Fruit fly (Drosophila melanogaster) Kc167 (cell line): ENCODE results near the gene Tsp5D.

Experiments used
- Myc ChIP-seq: fragments of >200 bp; optimal IDR thresholded peaks from 2 replicates; lab custom pipeline; 2017; ENCODE audit warnings: missing external identifiers
- Sin3A ChIP-seq: fragments of >200 bp; optimal IDR thresholded peaks from 2 replicates; lab custom pipeline; 2018; ENCODE audit warnings: missing external identifiers
- h ChIP-seq: fragments of >200 bp; optimal IDR thresholded peaks from 3 replicates; lab custom pipeline; 2018; ENCODE audit warnings: missing external identifiers
- insv ChIP-seq: fragments of >200 bp; optimal IDR thresholded peaks from 3 replicates; lab custom pipeline; 2018; ENCODE audit warnings: missing external identifiers
- psq ChIP-seq: fragments of >200 bp; optimal IDR thresholded peaks from 2 replicates; lab custom pipeline; 2017; ENCODE audit warnings: missing external identifiers
- ttk ChIP-seq: sonication (Bioruptor generic); optimal IDR thresholded peaks from 2 replicates; lab custom pipeline; 2017; ENCODE audit warnings: missing external identifiers

Tsp5D gene

DNA sequence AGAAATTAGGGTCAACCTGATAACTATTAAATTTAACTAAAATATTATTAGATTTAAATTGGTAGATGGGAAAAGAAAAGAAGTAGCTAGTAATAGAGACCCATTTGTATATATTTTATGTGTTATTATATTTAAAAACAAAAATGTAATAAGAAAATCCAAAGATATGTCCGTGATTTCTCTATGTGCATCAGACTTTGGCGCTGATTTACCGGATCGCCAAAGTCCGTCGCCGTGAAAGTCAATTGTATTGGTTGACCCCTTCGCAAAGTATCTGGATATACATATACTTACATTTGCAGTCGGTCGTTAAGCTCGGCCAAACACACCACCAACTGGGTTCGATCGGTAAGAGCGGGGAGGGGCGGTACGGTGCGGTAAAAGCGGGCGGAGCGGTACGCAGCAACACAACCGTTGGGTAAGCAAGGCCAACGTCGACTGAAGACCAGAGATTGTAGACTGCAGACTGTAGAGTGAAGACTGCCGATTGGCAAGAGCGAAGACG is 2.4 kb upstream of the Tsp5D start:
- TF ChIP-seq insv (lab: Kevin White, UChicago) (no peak), psq (lab: Kevin White, UChicago) (no peak), ttk (lab: Kevin White, UChicago) (no peak), h (no peak), Myc (no peak)

DNA sequence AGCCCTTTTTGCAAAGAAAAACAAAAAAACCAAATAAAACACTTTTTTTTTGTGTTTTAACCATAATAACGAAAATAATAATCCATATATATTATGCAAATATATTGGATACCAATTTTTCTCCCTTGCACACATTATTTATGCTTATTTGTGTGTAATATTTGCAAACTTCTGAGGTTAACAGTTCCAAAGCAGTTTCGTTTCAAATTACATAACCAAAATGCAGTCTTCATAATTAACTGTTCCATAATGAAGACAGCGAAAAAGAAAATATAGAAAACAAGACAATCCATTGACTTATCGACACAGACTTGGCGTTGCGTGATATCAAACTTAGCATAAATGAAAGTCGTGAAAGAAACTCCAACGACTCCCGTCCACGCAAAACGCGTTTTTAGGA is 929 bp upstream of the Tsp5D start:
- TF ChIP-seq h (no peak), Sin3A (no peak), insv (lab: Kevin White, UChicago) (no peak), Myc (no peak), ttk (lab: Kevin White, UChicago) (no peak)

DNA sequence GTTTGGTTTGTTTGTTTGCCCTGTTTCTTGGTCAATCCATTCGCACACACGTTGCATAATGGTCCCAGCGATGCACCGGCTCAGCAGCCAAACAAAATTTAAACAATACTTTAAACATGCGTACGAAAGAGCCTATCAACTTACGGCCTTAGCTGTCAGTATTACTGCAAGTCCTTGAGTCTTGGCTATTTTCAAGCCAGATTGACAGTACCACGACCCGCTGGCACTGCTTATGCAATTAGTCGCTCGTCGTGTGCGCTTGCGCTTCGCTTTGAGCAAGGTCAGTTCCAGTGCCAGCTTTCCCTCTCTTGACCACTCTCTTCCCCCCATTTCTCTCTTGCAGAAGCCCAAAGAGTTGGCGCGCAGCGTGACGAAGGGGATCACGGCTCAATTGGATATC is 5.9 kb downstream of the Tsp5D start:
- TF ChIP-seq psq (lab: Kevin White, UChicago) (no peak), Myc (no peak), ttk (lab: Kevin White, UChicago) (no peak), Sin3A (no peak), insv (lab: Kevin White, UChicago) (no peak), h (no peak)

DNA sequence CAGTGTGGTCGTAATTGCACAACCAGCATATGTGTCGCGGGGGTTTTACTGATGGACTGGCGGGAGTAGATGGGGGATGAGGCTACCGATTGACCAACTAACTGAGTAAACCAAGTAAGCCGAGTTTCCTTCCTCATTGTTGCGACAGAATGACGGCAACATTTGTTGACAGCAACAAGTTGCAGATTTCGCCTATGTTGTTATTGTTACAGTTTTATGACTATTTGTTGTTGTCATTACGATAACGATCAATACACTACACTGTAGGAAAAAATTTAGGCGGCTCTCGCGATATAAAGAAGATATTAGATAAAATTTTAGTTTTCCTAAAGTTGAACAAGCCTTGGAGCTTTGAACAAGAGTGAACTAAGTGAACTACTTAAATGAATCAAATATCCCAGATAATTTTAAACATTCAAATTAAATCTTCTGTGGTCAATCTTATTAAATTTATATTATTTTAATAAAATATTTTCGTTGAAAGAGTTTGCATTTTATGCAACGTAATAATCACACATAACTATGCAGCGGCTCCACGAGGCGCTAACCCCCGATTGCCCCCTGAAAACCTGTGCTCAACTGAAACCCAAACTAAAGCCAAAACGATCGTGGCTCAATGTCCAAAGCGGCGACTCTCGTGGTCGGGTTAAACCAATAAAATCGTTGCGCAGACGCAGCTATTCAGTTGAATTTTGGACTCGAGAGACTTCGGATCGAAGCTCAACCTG is 7.2 kb downstream of the Tsp5D start, which contains the start of gene CG5928:
CG5928 (plus strand) TSS at position 678 of the 728 bp plus-strand sequence.
- TF ChIP-seq Myc (no peak), ttk (lab: Kevin White, UChicago) (no peak), h (no peak), insv (lab: Kevin White, UChicago) (no peak), psq (lab: Kevin White, UChicago) (no peak), Sin3A (no peak)

DNA sequence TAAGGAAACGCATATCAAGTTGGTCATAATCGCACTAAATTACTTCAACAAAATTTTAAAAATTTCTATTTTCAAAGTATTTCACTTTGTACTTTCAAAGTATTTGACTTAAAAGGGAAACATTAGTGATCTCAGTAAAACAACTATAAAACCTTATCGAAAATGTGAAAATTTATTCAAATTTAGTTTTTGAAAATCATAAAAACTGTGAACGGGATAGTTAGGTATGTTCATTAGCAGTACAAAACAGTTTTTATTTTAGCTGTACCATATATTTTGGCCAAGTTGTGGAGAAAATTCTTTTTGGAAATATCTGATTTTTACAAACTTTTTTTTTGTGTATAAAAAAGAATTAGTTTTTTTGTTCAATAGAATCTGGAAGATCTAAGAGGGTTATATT is 8.3 kb downstream of the Tsp5D start, which contains the start of gene CG43115:
CG43115 (minus strand) TSS at position 101 of the 400 bp plus-strand sequence.
- TF ChIP-seq h (no peak), insv (lab: Kevin White, UChicago) (no peak), Myc (no peak), ttk (lab: Kevin White, UChicago) (no peak)

DNA sequence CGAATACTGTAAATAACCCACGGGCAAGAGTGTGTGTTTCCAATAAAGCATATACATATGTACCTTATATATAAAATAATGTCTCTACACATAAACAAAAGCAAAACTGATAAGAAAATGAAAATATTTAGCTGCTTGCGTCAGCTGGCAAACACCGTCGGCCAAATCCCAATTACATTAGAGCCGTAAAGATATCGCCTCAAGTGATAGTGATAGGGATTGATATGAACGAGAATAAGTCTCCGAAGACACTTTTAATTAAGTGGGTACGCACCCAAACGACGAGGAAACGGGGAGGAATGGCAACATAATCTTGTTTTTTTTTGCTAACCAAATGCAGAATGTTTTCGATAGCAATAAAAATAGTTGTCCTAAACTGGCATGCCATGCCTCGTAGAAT is 10.1 kb downstream of the Tsp5D start:
- TF ChIP-seq h (no peak), ttk (lab: Kevin White, UChicago) (no peak), insv (lab: Kevin White, UChicago) (no peak), psq (lab: Kevin White, UChicago) (no peak), Sin3A (no peak), Myc (no peak)

DNA sequence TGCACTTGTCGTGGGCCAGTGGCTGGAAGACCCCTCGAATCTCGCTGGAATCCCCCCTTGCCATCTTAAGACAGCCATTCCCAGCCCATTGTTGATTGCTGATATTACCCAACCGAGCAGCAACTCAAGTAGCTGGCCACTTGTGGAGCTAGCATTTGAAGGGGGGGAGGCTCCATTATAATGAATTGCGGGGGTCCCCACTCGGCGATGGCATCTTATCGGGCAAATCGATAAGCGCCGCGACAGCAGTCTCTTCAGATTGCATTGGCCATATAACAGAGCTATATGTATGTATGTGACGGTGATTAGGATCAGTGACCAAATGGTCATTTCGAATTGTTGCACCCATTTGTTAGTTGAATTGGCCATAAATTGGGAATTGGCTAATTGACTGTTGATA is 12.5 kb downstream of the Tsp5D start:
- no peak for TF ChIP-seq psq (lab: Kevin White, UChicago)
- no peak for TF ChIP-seq Myc
- TF ChIP-seq Sin3A: no peak
- no peak for TF ChIP-seq h

DNA sequence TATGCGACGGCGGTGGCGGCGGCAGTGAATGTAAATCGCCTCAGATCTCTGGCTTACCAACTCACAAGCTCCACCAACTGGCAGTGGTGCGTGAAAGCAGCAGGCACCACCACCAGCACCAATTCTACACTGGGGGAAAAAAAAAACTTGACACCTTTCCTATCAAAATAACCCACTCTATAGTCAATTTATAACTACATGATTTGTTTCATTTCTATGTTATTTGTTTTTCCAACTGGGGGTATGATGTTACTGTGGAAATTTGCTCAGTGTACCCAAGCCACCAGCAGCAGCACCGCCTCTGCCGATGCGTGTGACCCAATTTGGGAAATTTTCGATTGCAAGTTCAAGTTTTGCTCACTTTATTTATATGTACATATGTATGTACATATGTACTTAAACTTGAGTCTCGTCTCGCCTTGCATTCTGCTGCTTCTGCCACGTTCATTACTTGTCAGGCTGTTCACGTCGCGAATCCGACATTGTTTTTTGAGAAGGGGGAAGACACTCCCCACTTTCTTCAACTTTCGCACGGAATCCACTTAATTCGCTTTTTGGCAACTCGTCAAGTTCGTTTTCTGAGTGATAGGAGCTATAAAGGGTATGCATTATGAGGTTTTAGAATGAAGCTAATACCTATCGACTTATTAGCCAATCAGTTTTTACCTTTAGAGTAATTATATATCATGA is 15.4 kb downstream of the Tsp5D start:
- TF ChIP-seq Myc: no peak
- TF ChIP-seq insv (lab: Kevin White, UChicago): no peak
- no peak for TF ChIP-seq ttk (lab: Kevin White, UChicago)
- TF ChIP-seq psq (lab: Kevin White, UChicago): no peak
- TF ChIP-seq Sin3A: no peak

DNA sequence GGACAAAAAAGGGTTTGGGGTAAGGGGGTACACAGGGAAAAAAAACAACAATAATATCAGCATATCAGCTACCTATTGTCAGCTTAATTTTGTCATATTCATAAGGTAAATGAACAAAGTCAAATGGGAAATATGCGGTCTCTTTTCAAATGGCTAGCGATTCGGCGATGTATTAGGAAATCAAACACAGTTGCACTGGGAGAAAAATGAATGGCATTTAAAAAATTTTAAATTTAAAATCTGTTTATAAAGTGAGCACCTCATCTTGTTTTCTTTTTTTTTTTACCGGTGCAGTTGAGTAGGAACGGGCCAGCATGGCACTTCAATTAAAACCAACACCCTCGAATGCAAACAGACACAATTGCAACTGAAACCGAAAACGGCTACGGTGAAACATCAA is 20.6 kb downstream of the Tsp5D start:
- TF ChIP-seq h (no peak), Myc (no peak), Sin3A (no peak), psq (lab: Kevin White, UChicago) (no peak), ttk (lab: Kevin White, UChicago) (no peak), insv (lab: Kevin White, UChicago) (no peak)

DNA sequence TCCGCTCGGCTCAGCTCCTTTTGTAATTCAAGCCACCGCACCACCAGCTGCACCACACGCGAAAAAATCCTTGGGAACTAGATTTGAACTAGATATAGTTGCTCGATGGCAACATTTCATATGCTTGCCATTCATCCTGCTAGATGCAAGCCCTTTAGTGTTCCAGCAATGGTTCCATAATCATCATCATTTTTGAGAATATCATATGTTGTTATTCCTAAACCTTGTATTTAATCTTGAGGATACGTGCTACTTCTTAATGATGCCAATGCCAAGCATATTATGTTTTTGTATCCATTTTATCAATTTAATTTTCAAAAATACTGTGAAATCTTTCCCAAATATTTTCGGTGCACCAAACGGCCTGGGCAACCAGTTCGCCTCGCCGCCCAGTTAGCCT is 21.8 kb downstream of the Tsp5D start:
- TF ChIP-seq h (no peak), Myc (no peak)

DNA sequence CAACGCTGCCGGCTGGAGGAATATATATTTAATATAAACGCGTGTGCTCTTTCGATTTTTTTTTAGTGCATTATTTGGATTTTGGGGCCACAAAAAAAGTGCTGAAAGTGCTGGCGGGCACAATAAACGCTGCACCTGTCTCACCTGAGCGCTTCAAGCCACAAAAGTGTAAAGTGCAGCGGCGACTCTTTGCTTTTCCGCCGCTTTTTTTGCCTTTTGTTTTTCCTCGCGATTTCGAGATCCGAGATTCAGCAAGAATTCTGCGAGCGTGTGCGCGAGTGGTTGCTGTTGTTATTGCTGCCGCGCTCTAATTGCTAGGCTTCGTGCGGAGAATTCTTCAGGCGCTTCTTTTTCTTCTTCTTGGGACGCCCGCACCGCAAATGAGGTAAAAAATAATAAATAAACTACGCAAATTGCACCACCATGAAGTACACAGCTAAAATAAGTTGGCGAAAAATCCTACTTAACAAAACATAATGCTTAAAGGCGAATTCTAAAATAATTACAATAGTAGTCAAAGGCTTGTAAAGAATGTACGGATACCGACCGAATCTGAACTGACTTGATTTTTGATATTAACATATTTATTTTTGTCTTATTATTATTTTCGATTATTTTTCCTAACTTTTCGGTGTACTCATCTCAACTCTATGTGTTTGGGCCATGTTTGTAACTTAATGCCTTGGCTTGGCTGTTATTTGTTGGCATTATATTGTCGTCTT is 23.6 kb downstream of the Tsp5D start:
- no peak for TF ChIP-seq Sin3A
- TF ChIP-seq ttk (lab: Kevin White, UChicago): no peak
- TF ChIP-seq h: no peak
- TF ChIP-seq Myc: no peak
- TF ChIP-seq psq (lab: Kevin White, UChicago): no peak
- no peak for TF ChIP-seq insv (lab: Kevin White, UChicago)

DNA sequence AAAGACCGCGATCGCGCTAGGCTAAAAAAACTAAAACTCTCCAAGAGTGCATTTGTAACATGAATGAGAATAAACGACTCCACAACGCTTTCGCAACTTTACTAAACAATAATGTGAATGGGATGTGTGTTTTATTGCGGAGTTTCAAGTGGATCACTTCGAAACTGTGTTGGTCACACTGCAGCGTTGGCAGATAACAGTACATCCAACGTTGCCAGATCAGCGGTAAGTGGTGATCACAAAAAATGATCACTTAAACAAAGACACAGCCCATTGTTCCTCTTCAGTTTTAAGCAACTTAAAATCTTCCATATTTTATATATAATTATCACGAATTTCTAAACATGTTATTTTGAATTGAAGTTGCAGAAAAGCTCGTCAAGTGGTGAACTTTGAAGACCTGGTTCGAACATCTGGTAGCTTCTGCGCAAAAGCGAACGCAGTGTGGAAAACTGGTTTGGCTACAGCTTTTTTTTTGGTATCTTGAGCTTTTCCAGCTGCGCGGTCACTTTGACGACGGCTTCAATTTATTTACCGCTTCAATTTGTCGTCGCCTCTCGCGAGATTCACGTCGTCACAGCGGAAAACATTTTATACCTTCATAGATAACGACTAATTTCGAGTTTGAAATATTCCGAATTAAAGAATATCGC is 24.2 kb downstream of the Tsp5D start, which contains the start of gene CG5921:
CG5921 (plus strand) TSS at position 547 of the 653 bp plus-strand sequence.
- no peak for TF ChIP-seq Myc
- no peak for TF ChIP-seq psq (lab: Kevin White, UChicago)
- no peak for TF ChIP-seq ttk (lab: Kevin White, UChicago)
- no peak for TF ChIP-seq Sin3A
- no peak for TF ChIP-seq h
- no peak for TF ChIP-seq insv (lab: Kevin White, UChicago)
